Worm (Caenorhabditis elegans) whole organism, L1 larva: ENCODE data around the gene D2007.2.

ENCODE experiments used
- ama-1 ChIP-seq: fragments of 150-350 bp; optimal IDR thresholded peaks from 2 replicates; lab custom pipeline; 2014
- ceh-90 ChIP-seq: sonication (generic microtip); optimal IDR thresholded peaks from 2 replicates; lab custom pipeline; 2016; ENCODE audit warnings: missing genetic modification characterization, missing compliant biosample characterization
- egl-13 ChIP-seq: sonication (generic microtip); optimal IDR thresholded peaks from 2 replicates; lab custom pipeline; 2016; ENCODE audit warnings: missing genotype, missing genetic modification reagents, missing genetic modification characterization, missing compliant biosample characterization
- hlh-17 ChIP-seq: fragments of 200-800 bp; sonication (Bioruptor generic); optimal IDR thresholded peaks from 2 replicates; lab custom pipeline; 2018; ENCODE audit warnings: missing genetic modification characterization, mild to moderate bottlenecking, missing compliant biosample characterization, moderate library complexity, borderline replicate concordance
- nhr-12 ChIP-seq: sonication (generic microtip); optimal IDR thresholded peaks from 2 replicates; lab custom pipeline; 2017; ENCODE audit warnings: missing biosample characterization, missing genetic modification characterization
- unc-130 ChIP-seq: fragments of 150-350 bp; optimal IDR thresholded peaks from 2 replicates; lab custom pipeline; 2017; ENCODE audit warnings: missing biosample characterization, missing genetic modification characterization, inconsistent platforms

- TF ChIP-seq ama-1 (lab: Kevin White, UChicago) (no peak), ceh-90 (tag; lab: Kevin White, UChicago) (no peak), hlh-17 (GFP tag; lab: Kevin White, UChicago) (no peak), nhr-12 (tag; lab: Kevin White, UChicago) (no peak), unc-130 (tag; lab: Kevin White, UChicago) (no peak), egl-13 (tag; lab: Kevin White, UChicago) (no peak)
These were observed 37.4 kb upstream of the D2007.2 start for ce11 chrIII:8111347-8111746.
